Fruit fly (Drosophila melanogaster) whole organism, embryonic: ENCODE measurements around the gene CG1840.

Experiments
- CG10654 ChIP-seq: fragments of 200-800 bp; sonication (Bioruptor generic); optimal IDR thresholded peaks from 2 replicates; lab custom pipeline; 2016; ENCODE audit warnings: missing biosample characterization, missing genetic modification characterization
- CG11723 ChIP-seq: fragments of 200-800 bp; sonication (Bioruptor generic); optimal IDR thresholded peaks from 2 replicates; lab custom pipeline; 2017; ENCODE audit warnings: missing biosample characterization, mild to moderate bottlenecking, missing genetic modification characterization
- CG12104 ChIP-seq: fragments of 200-800 bp; sonication (Bioruptor generic); optimal IDR thresholded peaks from 3 replicates; lab custom pipeline; 2016; ENCODE audit warnings: missing biosample characterization, missing genetic modification characterization
- CG14860 ChIP-seq: fragments of 200-800 bp; sonication (Bioruptor generic); IDR thresholded peaks from 3 replicates; pipeline ENCODE4 v1.3.6; 2022; ENCODE audit warnings: missing biosample characterization, missing genetic modification characterization; ENCODE audit not compliant: partially characterized antibody
- CG15514 ChIP-seq: fragments of 200-800 bp; sonication (Bioruptor generic); optimal IDR thresholded peaks from 3 replicates; lab custom pipeline; 2017; ENCODE audit warnings: missing biosample characterization, missing genetic modification characterization, mild to moderate bottlenecking, moderate library complexity, missing genetic modification reagents
- CG17829 ChIP-seq: fragments of 200-800 bp; optimal IDR thresholded peaks from 2 replicates; lab custom pipeline; 2019; ENCODE audit warnings: missing biosample characterization, mild to moderate bottlenecking, missing genetic modification characterization, moderate library complexity
- CG17912 ChIP-seq: fragments of 200-800 bp; sonication (Bioruptor generic); optimal IDR thresholded peaks from 2 replicates; lab custom pipeline; 2018; ENCODE audit warnings: missing biosample characterization, mild to moderate bottlenecking, missing genetic modification characterization
- CG2116 ChIP-seq: fragments of 200-800 bp; sonication (Bioruptor generic); optimal IDR thresholded peaks from 3 replicates; lab custom pipeline; 2018; ENCODE audit warnings: missing biosample characterization, mild to moderate bottlenecking, missing genetic modification characterization
- CG2678 ChIP-seq: fragments of 200-800 bp; sonication (Bioruptor generic); optimal IDR thresholded peaks from 3 replicates; lab custom pipeline; 2019; ENCODE audit warnings: missing biosample characterization, mild to moderate bottlenecking, missing genetic modification characterization, moderate library complexity
- CG2712 ChIP-seq: fragments of 200-800 bp; optimal IDR thresholded peaks from 3 replicates; lab custom pipeline; 2019; ENCODE audit warnings: missing biosample characterization, mild to moderate bottlenecking, missing genetic modification characterization, moderate library complexity
- CG30403 ChIP-seq: fragments of 200-800 bp; sonication (Bioruptor generic); optimal IDR thresholded peaks from 3 replicates; lab custom pipeline; 2016; ENCODE audit warnings: missing biosample characterization, missing genetic modification characterization
- CG32767 ChIP-seq: fragments of 200-800 bp; sonication (Bioruptor generic); IDR thresholded peaks from 2 replicates; pipeline ENCODE4 v1.3.6; 2022; ENCODE audit warnings: missing biosample characterization, missing genetic modification characterization
- CG4707 ChIP-seq: fragments of 200-800 bp; sonication (Bioruptor generic); optimal IDR thresholded peaks from 2 replicates; lab custom pipeline; 2018; ENCODE audit warnings: missing biosample characterization, mild to moderate bottlenecking, missing genetic modification characterization, moderate library complexity
- CG8924 ChIP-seq: fragments of 200-800 bp; optimal IDR thresholded peaks from 3 replicates; lab custom pipeline; 2019; ENCODE audit warnings: missing biosample characterization, mild to moderate bottlenecking, missing genetic modification characterization, moderate library complexity
- CG9215 ChIP-seq: fragments of 200-800 bp; sonication (Bioruptor generic); IDR thresholded peaks from 2 replicates; pipeline ENCODE4 v1.3.6; 2022; ENCODE audit warnings: missing biosample characterization, missing genetic modification characterization
- CHES-1-like ChIP-seq: fragments of 200-800 bp; sonication (Bioruptor generic); optimal IDR thresholded peaks from 2 replicates; lab custom pipeline; 2016; ENCODE audit warnings: missing biosample characterization, missing genetic modification characterization
- CoRest ChIP-seq: fragments of 200-800 bp; sonication (Bioruptor generic); optimal IDR thresholded peaks from 3 replicates; lab custom pipeline; 2018; ENCODE audit warnings: missing biosample characterization, mild to moderate bottlenecking, missing genetic modification characterization, moderate library complexity
- Dbx ChIP-seq: fragments of 200-800 bp; sonication (Bioruptor generic); IDR thresholded peaks from 3 replicates; pipeline ENCODE4 v1.3.6; 2022; ENCODE audit warnings: missing biosample characterization, missing genetic modification characterization
- Dp ChIP-seq: fragments of 200-800 bp; sonication (Bioruptor generic); optimal IDR thresholded peaks from 2 replicates; lab custom pipeline; 2018; ENCODE audit warnings: missing biosample characterization, mild to moderate bottlenecking, missing genetic modification characterization, moderate library complexity
- Dref ChIP-seq: fragments of 200-800 bp; sonication (Bioruptor generic); IDR thresholded peaks from 2 replicates; pipeline ENCODE4 v1.3.6; 2022; ENCODE audit warnings: missing biosample characterization, missing genetic modification characterization
- HLH4C ChIP-seq: fragments of 200-800 bp; sonication (Bioruptor generic); IDR thresholded peaks from 3 replicates; pipeline ENCODE4 v1.3.6; 2022; ENCODE audit warnings: missing biosample characterization, missing genetic modification characterization; ENCODE audit not compliant: partially characterized antibody
- HmgZ ChIP-seq: fragments of 200-800 bp; sonication (Bioruptor generic); optimal IDR thresholded peaks from 2 replicates; lab custom pipeline; 2018; ENCODE audit warnings: missing biosample characterization, mild to moderate bottlenecking, missing genetic modification characterization
- Lhr ChIP-seq: fragments of 200-800 bp; sonication (Bioruptor generic); optimal IDR thresholded peaks from 3 replicates; lab custom pipeline; 2017; ENCODE audit warnings: mild to moderate bottlenecking, missing biosample characterization, missing genetic modification reagents, missing genetic modification characterization
- MBD-R2 ChIP-seq: fragments of 200-800 bp; sonication (Bioruptor generic); IDR thresholded peaks from 2 replicates; pipeline ENCODE4 v1.3.6; 2022; ENCODE audit warnings: missing biosample characterization, missing genetic modification characterization
- Mad ChIP-seq: fragments of 200-800 bp; sonication (Bioruptor generic); optimal IDR thresholded peaks from 2 replicates; lab custom pipeline; 2016; ENCODE audit warnings: missing biosample characterization, missing genetic modification characterization
- Med ChIP-seq: fragments of 200-800 bp; sonication (Bioruptor generic); peaks from one replicate; lab custom pipeline; 2016; ENCODE audit warnings: missing biosample characterization, missing genetic modification characterization, mild to moderate bottlenecking, inconsistent platforms, moderate library complexity
- Mes4 ChIP-seq: fragments of 200-800 bp; sonication (Bioruptor generic); optimal IDR thresholded peaks from 2 replicates; lab custom pipeline; 2016; ENCODE audit warnings: missing biosample characterization, missing genetic modification characterization
- NC2β ChIP-seq: fragments of 200-800 bp; sonication (Bioruptor generic); optimal IDR thresholded peaks from 2 replicates; lab custom pipeline; 2016; ENCODE audit warnings: missing biosample characterization, missing genetic modification characterization
- Nf-YA ChIP-seq: fragments of 200-800 bp; sonication (Bioruptor generic); IDR thresholded peaks from 2 replicates; pipeline ENCODE4 v1.3.6; 2022; ENCODE audit warnings: missing biosample characterization, missing genetic modification characterization
- Sry-δ ChIP-seq: fragments of 200-800 bp; sonication (Bioruptor generic); optimal IDR thresholded peaks from 2 replicates; lab custom pipeline; 2016; ENCODE audit warnings: missing biosample characterization, missing genetic modification characterization
- TFAM ChIP-seq: fragments of 200-800 bp; sonication (Bioruptor generic); optimal IDR thresholded peaks from 2 replicates; lab custom pipeline; 2017; ENCODE audit warnings: missing biosample characterization, missing genetic modification characterization, inconsistent platforms
- Trl ChIP-seq, 3 experiments: fragments of >200 bp in 2 of 3; fragments of 200-800 bp in 1 of 3; sonication (Bioruptor generic) in 1 of 3; optimal IDR thresholded peaks; 2 replicates in 1 of 3; 3 replicates in 2 of 3; lab custom pipeline; 2016 to 2017; ENCODE audit warnings: missing biosample characterization in 1 of 3, missing genetic modification characterization in 1 of 3
- btn ChIP-seq: fragments of 200-800 bp; sonication (Bioruptor generic); optimal IDR thresholded peaks from 2 replicates; lab custom pipeline; 2016; ENCODE audit warnings: missing biosample characterization, missing genetic modification characterization
- cas ChIP-seq: fragments of 200-800 bp; sonication (Bioruptor generic); IDR thresholded peaks from 2 replicates; pipeline ENCODE4 v1.3.6; 2022; ENCODE audit warnings: missing biosample characterization, missing genetic modification characterization
- chm ChIP-seq: fragments of 200-800 bp; sonication (Bioruptor generic); IDR thresholded peaks from 2 replicates; pipeline ENCODE4 v1.3.6; 2022; ENCODE audit warnings: missing biosample characterization, missing genetic modification characterization
- danr ChIP-seq: fragments of 200-800 bp; sonication (Bioruptor generic); IDR thresholded peaks from 2 replicates; pipeline ENCODE4 v1.3.6; 2022; ENCODE audit warnings: missing biosample characterization, missing genetic modification characterization
- eyg ChIP-seq: fragments of 200-800 bp; sonication (Bioruptor generic); optimal IDR thresholded peaks from 3 replicates; lab custom pipeline; 2016; ENCODE audit warnings: missing biosample characterization, missing genetic modification characterization
- fu2 ChIP-seq: fragments of 200-800 bp; sonication (Bioruptor generic); optimal IDR thresholded peaks from 2 replicates; lab custom pipeline; 2016; ENCODE audit warnings: missing biosample characterization, missing genetic modification characterization
- gro ChIP-seq: fragments of 200-800 bp; sonication (Bioruptor generic); optimal IDR thresholded peaks from 2 replicates; lab custom pipeline; 2016; ENCODE audit warnings: missing biosample characterization, missing genetic modification characterization
- hbn ChIP-seq: fragments of 200-800 bp; sonication (Bioruptor generic); IDR thresholded peaks from 2 replicates; pipeline ENCODE4 v1.3.6; 2022; ENCODE audit warnings: missing biosample characterization, missing genetic modification characterization; ENCODE audit not compliant: partially characterized antibody
- lola ChIP-seq, 3 experiments: fragments of >200 bp in 2 of 3; fragments of 200-800 bp in 1 of 3; sonication (Bioruptor generic) in 1 of 3; optimal IDR thresholded peaks; 2 replicates each; lab custom pipeline; 2017 to 2019; ENCODE audit warnings: missing biosample characterization in 3 of 3, missing genetic modification characterization in 3 of 3, mild to moderate bottlenecking in 1 of 3, moderate library complexity in 1 of 3
- nau ChIP-seq: fragments of 200-800 bp; sonication (Bioruptor generic); optimal IDR thresholded peaks from 3 replicates; lab custom pipeline; 2017; ENCODE audit warnings: missing biosample characterization, mild to moderate bottlenecking, missing genetic modification characterization, missing genetic modification reagents
- pnt ChIP-seq: fragments of 200-800 bp; sonication (Bioruptor generic); optimal IDR thresholded peaks from 3 replicates; lab custom pipeline; 2016; ENCODE audit warnings: missing biosample characterization, missing genetic modification characterization
- prd ChIP-seq, 3 experiments: fragments of >200 bp in 2 of 3; fragments of 200-800 bp in 1 of 3; sonication (Bioruptor generic) in 1 of 3; optimal IDR thresholded peaks in 2 of 3; IDR thresholded peaks in 1 of 3; 2 replicates in 2 of 3; 3 replicates in 1 of 3; pipeline versions ENCODE4 v1.3.6 to Lab custom; 2017 to 2022; ENCODE audit warnings: missing biosample characterization in 1 of 3, missing genetic modification characterization in 1 of 3
- pros ChIP-seq: fragments of 200-800 bp; sonication (Bioruptor generic); optimal IDR thresholded peaks from 3 replicates; lab custom pipeline; 2019; ENCODE audit warnings: missing biosample characterization, mild to moderate bottlenecking, missing genetic modification characterization, moderate library complexity
- sd ChIP-seq: fragments of 200-800 bp; sonication (Bioruptor generic); optimal IDR thresholded peaks from 3 replicates; lab custom pipeline; 2018; ENCODE audit warnings: missing biosample characterization, mild to moderate bottlenecking, missing genetic modification characterization, moderate library complexity
- tgo ChIP-seq: fragments of 200-800 bp; sonication (Bioruptor generic); IDR thresholded peaks from 3 replicates; pipeline ENCODE4 v1.3.6; 2022; ENCODE audit warnings: missing biosample characterization, missing genetic modification characterization
- unc-4 ChIP-seq: fragments of 200-800 bp; sonication (Bioruptor generic); IDR thresholded peaks from 2 replicates; pipeline ENCODE4 v1.3.6; 2022; ENCODE audit warnings: missing biosample characterization, missing genetic modification characterization; ENCODE audit not compliant: partially characterized antibody

CG1840 gene

DNA sequence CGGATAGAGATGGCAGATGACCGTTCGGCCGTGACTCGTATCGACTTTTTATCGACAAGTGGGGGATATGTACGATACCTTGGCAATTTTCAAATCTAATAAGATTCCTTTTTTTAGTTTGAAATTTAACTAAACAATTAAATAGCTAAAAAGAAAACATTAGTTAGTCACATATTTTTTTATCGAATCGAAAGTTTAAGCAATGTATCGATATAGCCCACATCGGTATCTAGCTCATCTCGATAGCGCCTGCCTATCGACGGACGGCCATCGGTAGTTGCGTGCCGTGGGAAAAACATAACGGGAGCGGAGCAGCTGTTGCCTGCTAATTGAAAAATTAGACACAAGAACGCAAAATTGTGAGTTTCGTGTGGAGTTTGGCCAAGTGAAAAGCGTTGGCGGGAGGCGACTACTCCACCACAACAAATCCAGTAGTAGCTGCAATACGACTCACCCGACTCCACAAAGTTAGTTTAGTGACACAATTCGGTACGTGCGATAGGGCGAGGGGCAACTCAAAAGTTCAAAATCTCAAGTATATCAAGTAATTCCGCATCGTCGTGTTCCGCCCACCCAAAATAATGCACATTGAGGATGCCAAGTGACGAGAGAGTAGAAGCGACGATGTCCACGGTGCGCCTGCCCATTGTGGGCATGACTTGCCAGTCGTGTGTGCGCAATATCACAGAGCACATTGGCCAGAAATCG lies 33.2 kb upstream of the CG1840 start, which contains the start of the genes CG10347 and ATP7 (continued):
- TF ChIP-seq CG8924 (peak; percentile 41), Med (GFP tag; lab: Kevin White, UChicago) (peak; percentile 86), CG11723 (GFP tag; lab: Kevin White, UChicago) (no peak), HLH4C (peak; percentile 93), CG17829 (tag; lab: Kevin White, UChicago) (peak; percentile 41), eyg (GFP tag; lab: Kevin White, UChicago) (no peak), nau (GFP tag; lab: Kevin White, UChicago) (peak; percentile 5), CG30403 (GFP tag; lab: Kevin White, UChicago) (peak; percentile 62), CHES-1-like (GFP tag; lab: Kevin White, UChicago) (peak; percentile 26), hbn (GFP tag; lab: Robert Waterston, UW) (peak; percentile 84), Mad (GFP tag; lab: Kevin White, UChicago) (peak; percentile 10), Lhr (GFP tag; lab: Kevin White, UChicago) (no peak), CG2712 (tag; lab: Kevin White, UChicago) (peak; percentile 44), chm (GFP tag; lab: Robert Waterston, UW) (no peak), Nf-YA (no peak), CG17912 (GFP tag; lab: Kevin White, UChicago) (no peak), MBD-R2 (GFP tag; lab: Robert Waterston, UW) (peak; percentile 75), prd (optimal IDR thresholded peaks at IDR 0.05; lab: Kevin White, UChicago) (no peak), prd (GFP tag; IDR thresholded peaks at IDR 0.05; lab: Robert Waterston, UW) (peak; percentile 22; the same call in 2 of the 3 replicates), pros (GFP tag; lab: Kevin White, UChicago) (no peak), CG14860 (GFP tag; lab: Robert Waterston, UW) (peak; percentile 94), CoRest (tag; lab: Kevin White, UChicago) (peak; percentile 18), sd (tag; lab: Kevin White, UChicago) (peak; percentile 11), NC2β (GFP tag; lab: Kevin White, UChicago) (peak; percentile 51), CG32767 (GFP tag; lab: Robert Waterston, UW) (no peak), CG2116 (peak; percentile 83), Sry-δ (GFP tag; lab: Kevin White, UChicago) (peak; percentile 97), Mes4 (GFP tag; lab: Kevin White, UChicago) (peak; percentile 8), TFAM (GFP tag; lab: Kevin White, UChicago) (no peak), danr (no peak), btn (GFP tag; lab: Kevin White, UChicago) (no peak), HmgZ (tag; lab: Kevin White, UChicago) (peak; percentile 60), tgo (no peak), CG9215 (GFP tag; lab: Robert Waterston, UW) (no peak), gro (GFP tag; lab: Kevin White, UChicago) (peak; percentile 0), Trl (optimal IDR thresholded peaks at IDR 0.05; lab: Kevin White, UChicago) (no peak), Trl (GFP tag; optimal IDR thresholded peaks at IDR 0.05; lab: Kevin White, UChicago) (peak; percentile 2), Dref (peak; percentile 87), fu2 (GFP tag; lab: Kevin White, UChicago) (peak; percentile 12), unc-4 (GFP tag; lab: Robert Waterston, UW) (peak; percentile 93), CG2678 (tag; lab: Kevin White, UChicago) (peak; percentile 43), Dp (GFP tag; lab: Kevin White, UChicago) (peak; percentile 53), CG12104 (GFP tag; lab: Kevin White, UChicago) (peak; percentile 7), CG4707 (GFP tag; lab: Kevin White, UChicago) (no peak), CG15514 (GFP tag; lab: Kevin White, UChicago) (peak; percentile 63), lola (GFP tag; optimal IDR thresholded peaks at IDR 0.05; lab: Kevin White, UChicago) (peak in 1 of 3 experiments; percentile 5), pnt (GFP tag; lab: Kevin White, UChicago) (peak; percentile 17), Dbx (0 out of 3 replicates have a peak, but pooled peaks have one; percentile 13), cas (GFP tag; lab: Robert Waterston, UW) (no peak), CG10654 (GFP tag; lab: Kevin White, UChicago) (no peak)
